Worm (Caenorhabditis elegans): ENCODE results near the gene nkb-3.

- TF ChIP-seq F49E8.2 (tag; optimal IDR thresholded peaks at IDR 0.05; ENCODE audit: insufficient read depth) (no peak), unc-62 (GFP tag; optimal IDR thresholded peaks at IDR 0.05) (no peak), nhr-27 (tag; optimal IDR thresholded peaks at IDR 0.05) (no peak), mel-28 (tag; optimal IDR thresholded peaks at IDR 0.05; ENCODE audit: borderline replicate concordance) (no peak), hlh-26 (GFP tag; conservative IDR thresholded peaks at IDR 0.05) (no peak), ztf-3 (GFP tag; optimal IDR thresholded peaks at IDR 0.05) (no peak)
Measured at ce11 chrX:13729724-13730123, 40.6 kb downstream of the nkb-3 start.

Measured in whole organism, young adult.